Worm (Caenorhabditis elegans) whole organism, L1 larva: ENCODE results near the gene tag-77.

Experiments used
- alr-1 ChIP-seq: fragments of 200-800 bp; sonication (Bioruptor generic); optimal IDR thresholded peaks from 2 replicates; lab custom pipeline; 2018; ENCODE audit warnings: borderline replicate concordance, mild to moderate bottlenecking, missing genetic modification characterization, missing compliant biosample characterization
- lin-15B ChIP-seq: fragments of 150-350 bp; sonication (generic microtip); optimal IDR thresholded peaks from 3 replicates; lab custom pipeline; 2014; ENCODE audit warnings: missing biosample characterization, missing genetic modification characterization
- lir-3 ChIP-seq: sonication (generic microtip); optimal IDR thresholded peaks from 2 replicates; lab custom pipeline; 2016; ENCODE audit warnings: mild to moderate bottlenecking, missing genetic modification characterization, moderate library complexity, missing compliant biosample characterization; ENCODE audit not compliant: poor library complexity
- nhr-11 ChIP-seq: fragments of 150-350 bp; optimal IDR thresholded peaks from 2 replicates; lab custom pipeline; 2014; ENCODE audit warnings: missing biosample characterization, missing genetic modification characterization
- nhr-76 ChIP-seq: sonication (generic microtip); optimal IDR thresholded peaks from 2 replicates; lab custom pipeline; 2017; ENCODE audit warnings: missing biosample characterization, missing genetic modification characterization
- skn-1 ChIP-seq: fragments of 150-350 bp; optimal IDR thresholded peaks from 2 replicates; lab custom pipeline; 2014; ENCODE audit warnings: missing biosample characterization, missing genetic modification characterization
- snpc-4 ChIP-seq: fragments of 150-350 bp; optimal IDR thresholded peaks from 2 replicates; lab custom pipeline; 2014; ENCODE audit warnings: missing biosample characterization, missing genetic modification characterization
- sox-4 ChIP-seq: sonication (generic microtip); optimal IDR thresholded peaks from 2 replicates; lab custom pipeline; 2016; ENCODE audit warnings: missing genetic modification characterization, missing compliant biosample characterization
- unc-30 ChIP-seq: sonication (generic microtip); optimal IDR thresholded peaks from 2 replicates; lab custom pipeline; 2017; ENCODE audit warnings: missing biosample characterization, missing genetic modification characterization
- zag-1 ChIP-seq: fragments of 150-350 bp; optimal IDR thresholded peaks from 2 replicates; lab custom pipeline; 2014; ENCODE audit warnings: missing biosample characterization, missing genetic modification characterization

- TF ChIP-seq skn-1 (no peak), alr-1 (tag; lab: Kevin White, UChicago) (no peak), sox-4 (no peak), snpc-4 (no peak), lin-15B (tag; lab: Kevin White, UChicago) (no peak), nhr-76 (tag; lab: Kevin White, UChicago) (no peak), nhr-11 (tag; lab: Kevin White, UChicago) (no peak), zag-1 (tag; lab: Kevin White, UChicago) (no peak), unc-30 (tag; lab: Kevin White, UChicago) (no peak), lir-3 (tag; lab: Kevin White, UChicago) (no peak)
These were observed 46.6 kb downstream of the tag-77 start, which contains the start of gene str-176 for ce11 chrIV:8463716-8464115.
